Worm (Caenorhabditis elegans) whole organism, late embryonic: Measurements from ENCODE around the gene ostb-1.

Experiments
- ama-1 ChIP-seq: fragments of 150-350 bp; optimal IDR thresholded peaks from 2 replicates; lab custom pipeline; 2014
- ceh-30 ChIP-seq: fragments of 150-350 bp; optimal IDR thresholded peaks from 2 replicates; lab custom pipeline; 2014; ENCODE audit warnings: missing biosample characterization, missing genetic modification characterization
- elt-4 ChIP-seq: sonication (generic microtip); optimal IDR thresholded peaks from 2 replicates; lab custom pipeline; 2016; ENCODE audit warnings: missing genetic modification characterization, missing compliant biosample characterization
- fkh-10 ChIP-seq: fragments of 150-350 bp; optimal IDR thresholded peaks from 2 replicates; lab custom pipeline; 2014; ENCODE audit warnings: missing biosample characterization, missing genetic modification reagents, missing genetic modification characterization
- nfya-1 ChIP-seq: sonication (generic microtip); optimal IDR thresholded peaks from 2 replicates; lab custom pipeline; 2017; ENCODE audit warnings: missing genetic modification characterization, mild to moderate bottlenecking, missing compliant biosample characterization, antibody characterized with exemption, moderate library complexity
- nhr-11 ChIP-seq: fragments of 150-350 bp; optimal IDR thresholded peaks from 2 replicates; lab custom pipeline; 2014; ENCODE audit warnings: missing biosample characterization, missing genetic modification characterization
- pha-2 ChIP-seq: sonication (generic microtip); optimal IDR thresholded peaks from 2 replicates; lab custom pipeline; 2017; ENCODE audit warnings: mild to moderate bottlenecking, missing genetic modification characterization, missing compliant biosample characterization
- pha-4 ChIP-seq: fragments of 150-350 bp; optimal IDR thresholded peaks from 2 replicates; lab custom pipeline; 2018; ENCODE audit warnings: missing biosample characterization, missing genetic modification reagents, missing genetic modification characterization
- tbx-2 ChIP-seq: sonication (generic microtip); optimal IDR thresholded peaks from 2 replicates; lab custom pipeline; 2016; ENCODE audit warnings: missing genetic modification characterization, missing compliant biosample characterization
- unc-42 ChIP-seq: sonication (generic microtip); optimal IDR thresholded peaks from 2 replicates; lab custom pipeline; 2016; ENCODE audit warnings: missing genotype, missing genetic modification characterization, missing compliant biosample characterization

DNA sequence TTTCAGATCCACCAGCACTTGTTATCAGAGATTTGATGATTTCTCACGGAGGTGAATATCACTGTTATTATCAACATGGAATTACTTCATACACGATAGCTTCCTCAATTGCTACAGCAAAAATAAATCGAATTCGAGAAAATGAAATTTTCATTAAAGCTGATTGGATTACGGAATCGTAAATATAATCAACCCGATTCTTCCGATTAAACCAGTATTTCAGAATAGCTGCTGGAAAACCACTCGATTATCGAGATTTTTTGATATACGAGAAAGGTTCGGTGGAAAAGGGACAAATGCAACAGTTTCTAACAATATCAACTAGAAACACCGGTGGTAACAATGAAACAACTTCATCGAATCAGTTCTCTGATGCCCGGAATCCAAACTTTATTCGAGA is 37.7 kb downstream of the ostb-1 start:
- no peak for TF ChIP-seq tbx-2
- no peak for TF ChIP-seq ceh-30
- no peak for TF ChIP-seq unc-42
- no peak for TF ChIP-seq pha-4 (tag; lab: Kevin White, UChicago)
- TF ChIP-seq elt-4 (tag; lab: Kevin White, UChicago): no peak
- no peak for TF ChIP-seq fkh-10
- no peak for TF ChIP-seq nfya-1 (tag; lab: Kevin White, UChicago)
- no peak for TF ChIP-seq nhr-11 (tag; lab: Kevin White, UChicago)
- no peak for TF ChIP-seq ama-1 (lab: Kevin White, UChicago)
- no peak for TF ChIP-seq pha-2 (tag; lab: Kevin White, UChicago)
